Fruit fly (Drosophila melanogaster): ENCODE results near the gene CG31867.

DNA sequence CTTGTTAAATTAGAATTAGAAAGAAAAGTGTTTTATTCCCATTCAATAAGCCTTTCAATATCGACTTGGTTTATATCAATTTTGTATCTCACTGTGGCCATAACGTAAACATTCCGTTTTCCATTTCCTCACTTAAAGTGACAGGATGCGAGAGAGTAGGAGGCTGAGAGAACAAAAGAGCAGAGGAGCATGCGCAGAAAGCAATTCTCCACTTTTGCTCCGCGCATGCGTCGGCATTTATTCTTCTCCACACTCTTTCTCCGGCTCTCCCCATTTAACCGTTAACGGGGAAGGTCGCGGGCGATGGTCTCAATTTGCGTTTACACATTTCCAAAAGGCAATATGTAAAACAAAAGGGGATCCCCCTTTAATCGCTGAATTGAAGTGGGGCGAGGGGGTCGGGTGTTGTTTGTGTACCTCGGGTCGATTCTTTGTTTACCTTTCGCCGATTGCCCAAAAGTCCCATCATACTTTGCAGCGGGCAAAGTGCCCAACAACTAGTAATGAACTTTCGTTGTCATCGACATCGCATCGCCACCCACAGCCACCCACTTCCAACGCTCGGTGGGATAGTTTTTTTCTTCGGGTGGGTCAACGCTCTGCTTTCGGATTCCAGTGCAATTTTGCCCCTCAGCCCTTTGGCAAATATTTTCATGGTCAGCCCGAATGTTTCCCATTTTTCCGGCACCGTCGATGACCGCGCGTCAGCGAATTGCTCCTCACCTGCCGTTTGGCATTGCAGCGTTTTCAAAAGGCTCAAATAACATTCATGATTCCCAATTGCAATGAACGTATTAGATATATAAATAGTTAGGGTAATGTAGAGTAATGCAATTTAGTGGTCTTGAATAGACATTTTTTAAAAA, 23.7 kb upstream of the CG31867 start:
- TF ChIP-seq CG8478 (optimal IDR thresholded peaks at IDR 0.05) (no peak), CTCF (optimal IDR thresholded peaks at IDR 0.05) (no peak)
